Worm (Caenorhabditis elegans) whole organism, L4 larva: ENCODE data around the gene C10C5.5.

Source experiments
- D1046.2 ChIP-seq: fragments of 200-800 bp; sonication (Bioruptor generic); IDR thresholded peaks from 2 replicates; pipeline ENCODE4 v1.3.6; 2022; ENCODE audit warnings: missing genetic modification characterization, missing compliant biosample characterization
- F26F4.8 ChIP-seq: fragments of 200-800 bp; sonication (Bioruptor generic); conservative IDR thresholded peaks from 2 replicates; pipeline ENCODE4 v1.3.6; 2022; ENCODE audit warnings: missing genetic modification characterization, missing compliant biosample characterization
- F37D6.2 ChIP-seq: sonication (generic microtip); optimal IDR thresholded peaks from 2 replicates; lab custom pipeline; 2016; ENCODE audit warnings: mild to moderate bottlenecking, missing genetic modification characterization, missing compliant biosample characterization
- F44E2.7 ChIP-seq: fragments of 200-800 bp; sonication (Bioruptor generic); IDR thresholded peaks from 2 replicates; pipeline ENCODE4 v2.1.2; 2022; ENCODE audit warnings: missing genetic modification characterization, missing compliant biosample characterization
- T20F7.1 ChIP-seq: fragments of 200-800 bp; sonication (Bioruptor generic); optimal IDR thresholded peaks from 2 replicates; lab custom pipeline; 2018; ENCODE audit warnings: mild to moderate bottlenecking, missing genetic modification characterization, missing compliant biosample characterization
- T26A8.4 ChIP-seq: fragments of 200-800 bp; sonication (Bioruptor generic); IDR thresholded peaks from 2 replicates; pipeline ENCODE4 v1.3.6; 2022; ENCODE audit warnings: missing genetic modification characterization, missing compliant biosample characterization
- Y48G9A.11 ChIP-seq: fragments of 200-800 bp; sonication (Bioruptor generic); IDR thresholded peaks from 2 replicates; pipeline ENCODE4 v1.3.6; 2022; ENCODE audit warnings: missing genetic modification reagents, missing genetic modification characterization, missing compliant biosample characterization
- Y5F2A.4 ChIP-seq: fragments of 200-800 bp; sonication (Bioruptor generic); optimal IDR thresholded peaks from 2 replicates; lab custom pipeline; 2018; ENCODE audit warnings: mild to moderate bottlenecking, missing genetic modification characterization, missing compliant biosample characterization
- ZK337.2 ChIP-seq: fragments of 200-800 bp; sonication (Bioruptor generic); IDR thresholded peaks from 2 replicates; pipeline ENCODE4 v1.3.6; 2022; ENCODE audit warnings: missing genetic modification reagents, missing genetic modification characterization, missing compliant biosample characterization
- aha-1 ChIP-seq: fragments of 150-350 bp; peaks from one replicate; lab custom pipeline; 2014; ENCODE audit warnings: missing biosample characterization, missing genetic modification characterization
- arid-1 ChIP-seq: fragments of 200-800 bp; sonication (Bioruptor generic); conservative IDR thresholded peaks from 2 replicates; pipeline ENCODE4 v1.3.6; 2022; ENCODE audit warnings: missing genetic modification reagents, missing genetic modification characterization, missing compliant biosample characterization
- ceh-20 ChIP-seq: fragments of 200-800 bp; sonication (Bioruptor generic); IDR thresholded peaks from 2 replicates; pipeline ENCODE4 v1.3.6; 2022; ENCODE audit warnings: missing genetic modification reagents, missing genetic modification characterization, missing compliant biosample characterization
- ceh-62 ChIP-seq: sonication (generic microtip); optimal IDR thresholded peaks from 2 replicates; lab custom pipeline; 2017; ENCODE audit warnings: missing biosample characterization, missing genetic modification characterization
- ceh-82 ChIP-seq: sonication (generic microtip); optimal IDR thresholded peaks from 2 replicates; lab custom pipeline; 2017; ENCODE audit warnings: missing biosample characterization, missing genetic modification characterization
- daf-16 ChIP-seq, 3 experiments: sonication (generic microtip); optimal IDR thresholded peaks; 2 replicates each; lab custom pipeline; 2016 to 2017; ENCODE audit warnings: missing genetic modification characterization in 3 of 3, missing genetic modification reagents in 3 of 3, mild to moderate bottlenecking in 2 of 3, missing compliant biosample characterization in 2 of 3, missing biosample characterization in 1 of 3, moderate library complexity in 1 of 3
- daf-8 ChIP-seq: fragments of 200-800 bp; sonication (Bioruptor generic); IDR thresholded peaks from 2 replicates; pipeline ENCODE4 v1.3.6; 2022; ENCODE audit warnings: missing genetic modification characterization, missing compliant biosample characterization
- dmd-6 ChIP-seq: fragments of 200-800 bp; sonication (Bioruptor generic); IDR thresholded peaks from 2 replicates; pipeline ENCODE4 v1.3.6; 2022; ENCODE audit warnings: missing genetic modification reagents, missing genetic modification characterization, missing compliant biosample characterization
- dve-1 ChIP-seq: sonication (generic microtip); optimal IDR thresholded peaks from 2 replicates; lab custom pipeline; 2017; ENCODE audit warnings: antibody characterized with exemption, mild to moderate bottlenecking, missing genetic modification characterization, missing compliant biosample characterization; ENCODE audit not compliant: insufficient read depth
- egl-43 ChIP-seq: fragments of 200-800 bp; sonication (Bioruptor generic); IDR thresholded peaks from 2 replicates; pipeline ENCODE4 v1.3.6; 2022; ENCODE audit warnings: missing genetic modification reagents, missing genetic modification characterization, missing compliant biosample characterization
- fkh-10 ChIP-seq: fragments of 150-350 bp; optimal IDR thresholded peaks from 2 replicates; lab custom pipeline; 2014; ENCODE audit warnings: missing biosample characterization, missing genetic modification reagents, missing genetic modification characterization
- hlh-30 ChIP-seq: sonication (generic microtip); optimal IDR thresholded peaks from 2 replicates; lab custom pipeline; 2017; ENCODE audit warnings: antibody characterized with exemption, mild to moderate bottlenecking, missing genetic modification characterization, missing compliant biosample characterization; ENCODE audit not compliant: insufficient read depth
- hmg-1.1 ChIP-seq: fragments of 200-800 bp; sonication (Bioruptor generic); IDR thresholded peaks from 2 replicates; pipeline ENCODE4 v1.3.6; 2022; ENCODE audit warnings: missing genetic modification reagents, missing genetic modification characterization, missing compliant biosample characterization
- lim-7 ChIP-seq: fragments of 200-800 bp; sonication (Bioruptor generic); IDR thresholded peaks from 2 replicates; pipeline ENCODE4 v1.3.6; 2022; ENCODE audit warnings: missing genetic modification characterization, missing compliant biosample characterization
- lin-15B ChIP-seq: fragments of 150-350 bp; sonication (generic microtip); optimal IDR thresholded peaks from 3 replicates; lab custom pipeline; 2014; ENCODE audit warnings: missing biosample characterization, missing genetic modification characterization
- lsy-2 ChIP-seq, 2 experiments: fragments of 150-350 bp in 1 of 2; sonication (generic microtip) in 1 of 2; optimal IDR thresholded peaks; 2 replicates each; lab custom pipeline; 2014 to 2017; ENCODE audit warnings: missing biosample characterization in 2 of 2, missing genetic modification characterization in 2 of 2
- mdl-1 ChIP-seq, 2 experiments: fragments of 150-350 bp in 1 of 2; sonication (generic microtip) in 1 of 2; optimal IDR thresholded peaks; 2 replicates each; lab custom pipeline; 2014 to 2017; ENCODE audit warnings: missing biosample characterization in 2 of 2, missing genetic modification characterization in 2 of 2
- mep-1 ChIP-seq: fragments of 150-350 bp; sonication (generic microtip); optimal IDR thresholded peaks from 3 replicates; lab custom pipeline; 2014; ENCODE audit warnings: missing biosample characterization, missing genetic modification characterization
- mes-2 ChIP-seq: sonication (generic microtip); optimal IDR thresholded peaks from 2 replicates; lab custom pipeline; 2016; ENCODE audit warnings: missing genotype, mild to moderate bottlenecking, missing genetic modification characterization, missing compliant biosample characterization; ENCODE audit not compliant: poor library complexity, severe bottlenecking
- nhr-10 ChIP-seq: fragments of 150-350 bp; optimal IDR thresholded peaks from 2 replicates; lab custom pipeline; 2014; ENCODE audit warnings: missing biosample characterization, missing genetic modification characterization
- nhr-102 ChIP-seq: sonication (generic microtip); optimal IDR thresholded peaks from 2 replicates; lab custom pipeline; 2016; ENCODE audit warnings: mild to moderate bottlenecking, missing genetic modification characterization, moderate library complexity, missing compliant biosample characterization
- nhr-237 ChIP-seq: sonication (generic microtip); optimal IDR thresholded peaks from 2 replicates; lab custom pipeline; 2017; ENCODE audit warnings: missing biosample characterization, missing genetic modification characterization
- nhr-28 ChIP-seq: fragments of 150-350 bp; optimal IDR thresholded peaks from 2 replicates; lab custom pipeline; 2014; ENCODE audit warnings: missing biosample characterization, missing genetic modification characterization
- nhr-41 ChIP-seq: fragments of 200-800 bp; sonication (Bioruptor generic); IDR thresholded peaks from 2 replicates; pipeline ENCODE4 v1.3.6; 2022; ENCODE audit warnings: missing genetic modification reagents, missing genetic modification characterization, missing compliant biosample characterization
- nhr-77 ChIP-seq: fragments of 150-350 bp; optimal IDR thresholded peaks from 2 replicates; lab custom pipeline; 2014; ENCODE audit warnings: missing biosample characterization, missing genetic modification characterization
- pha-4 ChIP-seq, 2 experiments: fragments of 150-350 bp in 1 of 2; fragments of 200-800 bp in 1 of 2; sonication (Bioruptor generic) in 1 of 2; IDR thresholded peaks in 1 of 2; optimal IDR thresholded peaks in 1 of 2; 2 replicates each; pipeline versions ENCODE4 v1.3.6 to Lab custom; 2014 to 2022; ENCODE audit warnings: missing genetic modification characterization in 2 of 2, missing genetic modification reagents in 2 of 2, missing biosample characterization in 1 of 2, missing compliant biosample characterization in 1 of 2
- pqm-1 ChIP-seq: sonication (generic microtip); optimal IDR thresholded peaks from 2 replicates; lab custom pipeline; 2017; ENCODE audit warnings: missing biosample characterization, missing genetic modification characterization
- rbr-2 ChIP-seq: sonication (generic microtip); optimal IDR thresholded peaks from 2 replicates; lab custom pipeline; 2016; ENCODE audit warnings: missing genotype, missing genetic modification characterization, missing compliant biosample characterization
- saeg-2 ChIP-seq: fragments of 200-800 bp; sonication (Bioruptor generic); IDR thresholded peaks from 2 replicates; pipeline ENCODE4 v1.3.6; 2022; ENCODE audit warnings: missing genetic modification reagents, missing genetic modification characterization, missing compliant biosample characterization
- set-16 ChIP-seq: fragments of 200-800 bp; sonication (Bioruptor generic); IDR thresholded peaks from 2 replicates; pipeline ENCODE4 v1.3.6; 2022; ENCODE audit warnings: missing genetic modification reagents, missing genetic modification characterization, missing compliant biosample characterization
- skn-1 ChIP-seq: fragments of 150-350 bp; optimal IDR thresholded peaks from 2 replicates; lab custom pipeline; 2014; ENCODE audit warnings: missing biosample characterization, missing genetic modification characterization
- snpc-4 ChIP-seq: fragments of 150-350 bp; optimal IDR thresholded peaks from 2 replicates; lab custom pipeline; 2014; ENCODE audit warnings: missing biosample characterization, missing genetic modification characterization
- tag-97 ChIP-seq: fragments of 200-800 bp; sonication (Bioruptor generic); IDR thresholded peaks from 2 replicates; pipeline ENCODE4 v1.3.6; 2022; ENCODE audit warnings: missing genetic modification characterization, missing compliant biosample characterization
- tra-1 ChIP-seq: fragments of 200-800 bp; sonication (Bioruptor generic); IDR thresholded peaks from 2 replicates; pipeline ENCODE4 v1.3.6; 2022; ENCODE audit warnings: missing genetic modification reagents, missing genetic modification characterization, missing compliant biosample characterization
- zip-2 ChIP-seq: fragments of 150-350 bp; optimal IDR thresholded peaks from 2 replicates; lab custom pipeline; 2014; ENCODE audit warnings: missing biosample characterization, missing genetic modification characterization
- ztf-11 ChIP-seq: fragments of 150-350 bp; optimal IDR thresholded peaks from 2 replicates; lab custom pipeline; 2014; ENCODE audit warnings: missing biosample characterization, missing genetic modification characterization
- ztf-7 ChIP-seq: fragments of 150-350 bp; optimal IDR thresholded peaks from 2 replicates; lab custom pipeline; 2014; ENCODE audit warnings: missing biosample characterization, missing genetic modification characterization

C10C5.5 gene

ce11 chrIV:9396118-9396517, 14.9 kb downstream of the C10C5.5 start, which contains the start of gene col-121:
col-121 (minus strand) TSS chrIV:9396218.
- TF ChIP-seq rbr-2 (no peak), snpc-4 (tag; lab: Kevin White, UChicago) (no peak), Y48G9A.11 (no peak)

DNA sequence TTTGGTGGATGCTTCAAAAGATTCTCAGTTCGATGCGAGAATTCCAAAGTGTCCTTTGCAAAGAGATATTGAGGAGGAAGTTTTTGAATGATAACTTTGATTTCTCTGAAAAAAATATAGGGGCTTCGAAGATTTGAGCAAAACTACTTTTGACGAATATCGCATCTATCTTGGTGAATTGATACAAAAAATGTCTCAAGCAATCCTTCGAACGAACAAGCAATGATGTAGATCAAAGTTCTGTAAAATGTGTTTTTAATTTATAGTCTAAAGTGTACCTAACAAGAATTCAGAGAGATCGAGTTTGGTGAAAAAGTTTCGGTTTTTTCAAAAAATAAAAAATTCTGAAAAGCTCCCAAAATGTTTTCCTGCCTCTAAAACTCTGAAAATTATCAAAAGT, 16.0 kb downstream of the C10C5.5 start, which contains the start of gene F56D5.3:
TSS of gene F56D5.3 (plus strand) at position 301 of the 400 bp plus-strand sequence.
- TF ChIP-seq fkh-10 (GFP tag; lab: Kevin White, UChicago) (no peak), arid-1 (GFP tag; lab: Robert Waterston, UW) (no peak), nhr-41 (no peak), set-16 (GFP tag; lab: Robert Waterston, UW) (no peak), zip-2 (no peak), ceh-20 (no peak), ztf-7 (no peak), egl-43 (GFP tag; lab: Robert Waterston, UW) (no peak)

ce11 chrIV:9398512-9398911, 17.3 kb downstream of the C10C5.5 start, which contains the start of gene F56D5.2:
F56D5.2 (minus strand) TSS chrIV:9398612.
- TF ChIP-seq T20F7.1 (GFP tag; lab: Kevin White, UChicago), result no peak
- peak; percentile 66 for TF ChIP-seq aha-1
- TF ChIP-seq lsy-2 (tag; optimal IDR thresholded peaks at IDR 0.05; lab: Kevin White, UChicago), result no peak

- TF ChIP-seq D1046.2 (GFP tag; lab: Robert Waterston, UW) (no peak), tag-97 (GFP tag; lab: Robert Waterston, UW) (no peak), nhr-237 (tag; lab: Kevin White, UChicago) (no peak), egl-43 (GFP tag; lab: Robert Waterston, UW) (no peak), Y5F2A.4 (GFP tag; lab: Kevin White, UChicago) (no peak), dmd-6 (peak; percentile 14; the same call in 1 of the 2 replicates), snpc-4 (tag; lab: Kevin White, UChicago) (no peak), F37D6.2 (tag; lab: Kevin White, UChicago) (no peak), nhr-77 (tag; lab: Kevin White, UChicago) (no peak), lim-7 (GFP tag; lab: Robert Waterston, UW) (no peak), F44E2.7 (GFP tag; lab: Robert Waterston, UW) (no peak), tra-1 (GFP tag; lab: Robert Waterston, UW) (no peak), dve-1 (peak; percentile 71), F26F4.8 (GFP tag; lab: Robert Waterston, UW) (no peak), lsy-2 (tag; optimal IDR thresholded peaks at IDR 0.05; lab: Kevin White, UChicago) (no peak), lin-15B (tag; lab: Kevin White, UChicago) (no peak), ztf-11 (tag; lab: Kevin White, UChicago) (no peak), nhr-28 (peak; percentile 78), ZK337.2 (GFP tag; lab: Robert Waterston, UW) (no peak), pqm-1 (tag; lab: Kevin White, UChicago) (peak; percentile 68), daf-16 (GFP tag; optimal IDR thresholded peaks at IDR 0.05; lab: Kevin White, UChicago) (no peak), daf-16 (tag; optimal IDR thresholded peaks at IDR 0.05; lab: Kevin White, UChicago) (peak; percentile 88), hlh-30 (tag; lab: Kevin White, UChicago) (no peak), daf-8 (no peak), ceh-62 (tag; lab: Kevin White, UChicago) (no peak), mes-2 (no peak), ceh-82 (no peak), saeg-2 (GFP tag; lab: Robert Waterston, UW) (no peak), skn-1 (no peak), mdl-1 (tag; optimal IDR thresholded peaks at IDR 0.05; lab: Kevin White, UChicago) (no peak), nhr-10 (no peak), mep-1 (tag; lab: Kevin White, UChicago) (no peak), T26A8.4 (GFP tag; lab: Robert Waterston, UW) (no peak), hmg-1.1 (GFP tag; lab: Robert Waterston, UW) (no peak), pha-4 (GFP tag; IDR thresholded peaks at IDR 0.05; lab: Robert Waterston, UW) (no peak), pha-4 (tag; optimal IDR thresholded peaks at IDR 0.05; lab: Kevin White, UChicago) (no peak), nhr-102 (no peak)
Observed at ce11 chrIV:9401715-9402114, 20.5 kb downstream of the C10C5.5 start, which contains the start of gene F56D5.6. F56D5.6 (plus strand) TSS chrIV:9401922.
